Worm (Caenorhabditis elegans): ENCODE measurements around the gene pycr-1.

DNA sequence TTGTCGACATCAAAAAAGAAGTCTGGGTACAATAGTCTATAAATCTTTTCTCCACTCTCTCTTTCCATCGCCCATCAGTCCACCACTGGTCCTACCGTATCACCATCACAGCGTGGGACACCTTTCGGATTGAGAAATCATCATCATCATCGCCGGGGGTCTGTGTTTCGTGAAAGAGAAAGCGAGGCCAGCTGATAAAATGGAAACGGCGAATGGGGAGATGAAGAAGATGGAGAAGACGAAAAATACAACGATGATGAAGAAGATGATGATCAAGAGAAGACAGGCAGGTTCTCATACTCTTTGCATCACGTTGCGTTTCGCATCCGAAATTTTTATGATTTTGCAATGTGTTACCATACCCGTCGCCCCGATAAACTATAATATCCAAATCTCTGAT, 29.8 kb downstream of the pycr-1 start:
- TF ChIP-seq lin-35 (GFP tag; optimal IDR thresholded peaks at IDR 0.05) (no peak), K12H6.12 (tag; optimal IDR thresholded peaks at IDR 0.05) (no peak), hlh-26 (GFP tag; conservative IDR thresholded peaks at IDR 0.05) (no peak), T07F8.4 (tag; optimal IDR thresholded peaks at IDR 0.05) (no peak), dpl-1 (GFP tag; optimal IDR thresholded peaks at IDR 0.05) (no peak), snpc-4 (GFP tag; optimal IDR thresholded peaks at IDR 0.05) (no peak), snpc-4 (tag; optimal IDR thresholded peaks at IDR 0.05) (no peak), nfya-2 (GFP tag; IDR thresholded peaks at IDR 0.05) (no peak), unc-130 (GFP tag; optimal IDR thresholded peaks at IDR 0.05) (no peak), ztf-26 (tag; optimal IDR thresholded peaks at IDR 0.05) (no peak)
